Worm (Caenorhabditis elegans): ENCODE data around the gene W02D7.8.
A peak's percentile ranks its signal among the peaks of the same experiment; 100 is the strongest.

The W02D7.8 gene

ce11 chrV:8302522-8302921, 3.7 kb downstream of the W02D7.8 start, which contains the start of gene sel-9:
sel-9 (minus strand) TSS chrV:8302580.
- TF ChIP-seq cebp-1 (GFP tag; IDR thresholded peaks at IDR 0.05), result no peak
- TF ChIP-seq cebp-1 (tag; optimal IDR thresholded peaks at IDR 0.05), result peak; percentile 33
- peak in 1 of 2 experiments; percentile 70 for TF ChIP-seq let-607 (tag; optimal IDR thresholded peaks at IDR 0.05)
- TF ChIP-seq ekl-4 (GFP tag; IDR thresholded peaks at IDR 0.05), result no peak
- TF ChIP-seq snpc-3.4 (tag; optimal IDR thresholded peaks at IDR 0.05), result no peak
- TF ChIP-seq akir-1 (GFP tag; optimal IDR thresholded peaks at IDR 0.05), result no peak
- TF ChIP-seq B0261.1 (tag; optimal IDR thresholded peaks at IDR 0.05), result no peak
- no peak for TF ChIP-seq T26A5.8 (tag; optimal IDR thresholded peaks at IDR 0.05)
- no peak for TF ChIP-seq ceh-79 (tag; optimal IDR thresholded peaks at IDR 0.05)
- no peak for TF ChIP-seq B0035.1 (tag; optimal IDR thresholded peaks at IDR 0.05)
- no peak for TF ChIP-seq ccch-3 (GFP tag; optimal IDR thresholded peaks at IDR 0.05)
- TF ChIP-seq die-1 (tag; optimal IDR thresholded peaks at IDR 0.05), result no peak
- no peak for TF ChIP-seq mes-4 (tag; optimal IDR thresholded peaks at IDR 0.05)
- TF ChIP-seq let-526 (GFP tag; IDR thresholded peaks at IDR 0.05), result no peak
- no peak for TF ChIP-seq mel-28 (tag; optimal IDR thresholded peaks at IDR 0.05; ENCODE audit: borderline replicate concordance)
- no peak for TF ChIP-seq ztf-18 (tag; optimal IDR thresholded peaks at IDR 0.05)
- peak; percentile 54 for TF ChIP-seq lin-54 (GFP tag; optimal IDR thresholded peaks at IDR 0.05)
- TF ChIP-seq repo-1 (tag; optimal IDR thresholded peaks at IDR 0.05), result no peak
- TF ChIP-seq snpc-4 (GFP tag; optimal IDR thresholded peaks at IDR 0.05), result no peak
- TF ChIP-seq snpc-4 (tag; optimal IDR thresholded peaks at IDR 0.05), result peak in 1 of 4 experiments; percentile 11
- TF ChIP-seq bed-1 (GFP tag; IDR thresholded peaks at IDR 0.05), result no peak
- no peak for TF ChIP-seq xnd-1 (tag; optimal IDR thresholded peaks at IDR 0.05)
- no peak for TF ChIP-seq madf-8 (GFP tag; conservative IDR thresholded peaks at IDR 0.05)
- no peak for TF ChIP-seq D2030.7 (GFP tag; IDR thresholded peaks at IDR 0.05)
- TF ChIP-seq F37B4.10 (GFP tag; IDR thresholded peaks at IDR 0.05), result no peak
- TF ChIP-seq lin-26 (GFP tag; IDR thresholded peaks at IDR 0.05), result no peak
- TF ChIP-seq Y53F4B.3 (GFP tag; IDR thresholded peaks at IDR 0.05), result no peak
- no peak for TF ChIP-seq lsy-27 (tag; optimal IDR thresholded peaks at IDR 0.05; ENCODE audit: borderline replicate concordance, insufficient read depth)
- TF ChIP-seq unc-62 (GFP tag; optimal IDR thresholded peaks at IDR 0.05), result no peak
- TF ChIP-seq efl-1 (GFP tag; optimal IDR thresholded peaks at IDR 0.05), result peak; percentile 35
- TF ChIP-seq mxl-1 (tag; optimal IDR thresholded peaks at IDR 0.05), result no peak
- no peak for TF ChIP-seq hmg-20 (GFP tag; IDR thresholded peaks at IDR 0.05)
- no peak for TF ChIP-seq F33H1.4 (GFP tag; IDR thresholded peaks at IDR 0.05)
- peak; percentile 95 for TF ChIP-seq attf-3 (GFP tag; conservative IDR thresholded peaks at IDR 0.05)
- TF ChIP-seq egl-44 (GFP tag; IDR thresholded peaks at IDR 0.05), result no peak
- TF ChIP-seq C06A6.2 (GFP tag; conservative IDR thresholded peaks at IDR 0.05), result no peak
- no peak for TF ChIP-seq ztf-25 (GFP tag; IDR thresholded peaks at IDR 0.05)
- no peak for TF ChIP-seq nhr-27 (tag; optimal IDR thresholded peaks at IDR 0.05)
- no peak for TF ChIP-seq hlh-12 (tag; optimal IDR thresholded peaks at IDR 0.05)
- TF ChIP-seq lag-1 (GFP tag; IDR thresholded peaks at IDR 0.05), result no peak
- no peak for TF ChIP-seq dox-1 (GFP tag; IDR thresholded peaks at IDR 0.05)
- TF ChIP-seq hsf-1 (GFP tag; IDR thresholded peaks at IDR 0.05), result no peak
- TF ChIP-seq dpl-1 (GFP tag; optimal IDR thresholded peaks at IDR 0.05), result peak; percentile 50
- TF ChIP-seq aptf-2 (GFP tag; conservative IDR thresholded peaks at IDR 0.05), result no peak
- no peak for TF ChIP-seq hmg-1.2 (GFP tag; IDR thresholded peaks at IDR 0.05)
- TF ChIP-seq him-1 (tag; optimal IDR thresholded peaks at IDR 0.05), result no peak
- no peak for TF ChIP-seq nhr-179 (tag; optimal IDR thresholded peaks at IDR 0.05)
